Worm (Caenorhabditis elegans) whole organism, L4 larva: ENCODE measurements around the gene oac-31.

Experiments used
- ZK546.5 ChIP-seq, 2 experiments: sonication (generic microtip); optimal IDR thresholded peaks; 2 replicates each; lab custom pipeline; 2017; ENCODE audit warnings: missing biosample characterization in 2 of 2, missing genetic modification characterization in 2 of 2
- ceh-62 ChIP-seq: sonication (generic microtip); optimal IDR thresholded peaks from 2 replicates; lab custom pipeline; 2017; ENCODE audit warnings: missing biosample characterization, missing genetic modification characterization
- ceh-82 ChIP-seq: sonication (generic microtip); optimal IDR thresholded peaks from 2 replicates; lab custom pipeline; 2017; ENCODE audit warnings: missing biosample characterization, missing genetic modification characterization
- fos-1 ChIP-seq: fragments of 150-350 bp; optimal IDR thresholded peaks from 2 replicates; lab custom pipeline; 2014; ENCODE audit warnings: missing biosample characterization, missing genetic modification characterization
- hlh-11 ChIP-seq: fragments of 200-800 bp; sonication (Bioruptor generic); optimal IDR thresholded peaks from 2 replicates; lab custom pipeline; 2018; ENCODE audit warnings: mild to moderate bottlenecking, missing genetic modification characterization, missing compliant biosample characterization
- lin-39 ChIP-seq: fragments of 150-350 bp; optimal IDR thresholded peaks from 2 replicates; lab custom pipeline; 2014; ENCODE audit warnings: missing biosample characterization, missing genetic modification reagents, missing genetic modification characterization
- mxl-3 ChIP-seq: fragments of 200-800 bp; sonication (Bioruptor generic); optimal IDR thresholded peaks from 2 replicates; lab custom pipeline; 2018; ENCODE audit warnings: mild to moderate bottlenecking, missing genetic modification characterization, missing compliant biosample characterization
- nhr-102 ChIP-seq: sonication (generic microtip); optimal IDR thresholded peaks from 2 replicates; lab custom pipeline; 2016; ENCODE audit warnings: mild to moderate bottlenecking, missing genetic modification characterization, moderate library complexity, missing compliant biosample characterization
- zag-1 ChIP-seq: fragments of 150-350 bp; optimal IDR thresholded peaks from 2 replicates; lab custom pipeline; 2014; ENCODE audit warnings: missing biosample characterization, missing genetic modification characterization
- ztf-11 ChIP-seq: fragments of 150-350 bp; optimal IDR thresholded peaks from 2 replicates; lab custom pipeline; 2014; ENCODE audit warnings: missing biosample characterization, missing genetic modification characterization

DNA sequence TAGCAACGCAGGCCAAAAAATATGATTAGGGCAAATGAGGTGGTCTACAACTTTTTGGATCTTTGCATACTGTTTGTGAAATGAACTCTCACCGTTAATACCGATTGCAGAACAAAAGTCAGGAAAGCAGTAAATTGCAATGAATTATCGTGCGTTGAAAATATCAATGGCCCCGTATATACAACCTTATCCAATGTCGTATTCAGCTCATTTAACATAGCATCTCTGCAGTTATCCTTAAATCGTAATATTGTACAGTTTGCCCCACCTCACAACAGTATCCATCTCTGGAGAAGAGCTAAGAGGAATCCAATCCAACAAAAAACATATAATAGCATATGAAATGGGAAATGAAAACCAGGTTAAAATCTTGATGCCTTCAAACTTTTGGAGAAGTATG, 9.2 kb downstream of the oac-31 start:
- TF ChIP-seq ztf-11 (tag; lab: Kevin White, UChicago) (no peak), mxl-3 (GFP tag; lab: Kevin White, UChicago) (no peak), nhr-102 (tag; lab: Kevin White, UChicago) (no peak), lin-39 (tag; lab: Kevin White, UChicago) (no peak), fos-1 (tag; lab: Kevin White, UChicago) (no peak), hlh-11 (tag; lab: Kevin White, UChicago) (no peak), ceh-82 (tag; lab: Kevin White, UChicago) (no peak), zag-1 (no peak), ZK546.5 (tag; optimal IDR thresholded peaks at IDR 0.05; lab: Kevin White, UChicago) (no peak), ceh-62 (tag; lab: Kevin White, UChicago) (no peak)
